Fruit fly (Drosophila melanogaster) whole organism, embryonic: ENCODE data around the gene CG12106.

ENCODE experiments used
- CG1024 ChIP-seq: fragments of 200-800 bp; sonication (Bioruptor generic); IDR thresholded peaks from 2 replicates; pipeline ENCODE4 v1.3.6; 2022; ENCODE audit warnings: missing biosample characterization, missing genetic modification characterization
- CG10274 ChIP-seq: fragments of 200-800 bp; sonication (Bioruptor generic); optimal IDR thresholded peaks from 3 replicates; lab custom pipeline; 2017; ENCODE audit warnings: missing biosample characterization, mild to moderate bottlenecking, missing genetic modification characterization
- CG11093 ChIP-seq: fragments of 200-800 bp; sonication (Bioruptor generic); IDR thresholded peaks from 3 replicates; pipeline ENCODE4 v1.3.6; 2022; ENCODE audit warnings: missing biosample characterization, missing genetic modification characterization
- CG14710 ChIP-seq: fragments of 200-800 bp; sonication (Bioruptor generic); optimal IDR thresholded peaks from 3 replicates; lab custom pipeline; 2019; ENCODE audit warnings: missing biosample characterization, mild to moderate bottlenecking, missing genetic modification characterization, moderate library complexity
- CG16863 ChIP-seq: fragments of 200-800 bp; sonication (Bioruptor generic); optimal IDR thresholded peaks from 3 replicates; lab custom pipeline; 2016; ENCODE audit warnings: missing biosample characterization, missing genetic modification characterization
- CG17829 ChIP-seq: fragments of 200-800 bp; optimal IDR thresholded peaks from 2 replicates; lab custom pipeline; 2019; ENCODE audit warnings: missing biosample characterization, mild to moderate bottlenecking, missing genetic modification characterization, moderate library complexity
- CG17912 ChIP-seq: fragments of 200-800 bp; sonication (Bioruptor generic); optimal IDR thresholded peaks from 2 replicates; lab custom pipeline; 2018; ENCODE audit warnings: missing biosample characterization, mild to moderate bottlenecking, missing genetic modification characterization
- CG2889 ChIP-seq: fragments of 200-800 bp; sonication (Bioruptor generic); IDR thresholded peaks from 3 replicates; pipeline ENCODE4 v1.3.6; 2022; ENCODE audit warnings: missing biosample characterization, missing genetic modification characterization
- CG32767 ChIP-seq: fragments of 200-800 bp; sonication (Bioruptor generic); IDR thresholded peaks from 2 replicates; pipeline ENCODE4 v1.3.6; 2022; ENCODE audit warnings: missing biosample characterization, missing genetic modification characterization
- CG34376 ChIP-seq: fragments of 200-800 bp; sonication (Bioruptor generic); optimal IDR thresholded peaks from 2 replicates; lab custom pipeline; 2018; ENCODE audit warnings: missing biosample characterization, mild to moderate bottlenecking, missing genetic modification characterization
- CG3847 ChIP-seq: fragments of 200-800 bp; sonication (Bioruptor generic); IDR thresholded peaks from 2 replicates; pipeline ENCODE4 v1.3.6; 2022; ENCODE audit warnings: missing biosample characterization, missing genetic modification characterization
- CG4360 ChIP-seq: fragments of 200-800 bp; sonication (Bioruptor generic); IDR thresholded peaks from 2 replicates; pipeline ENCODE4 v1.3.6; 2022; ENCODE audit warnings: missing biosample characterization, missing genetic modification characterization
- CG4707 ChIP-seq: fragments of 200-800 bp; sonication (Bioruptor generic); optimal IDR thresholded peaks from 2 replicates; lab custom pipeline; 2018; ENCODE audit warnings: missing biosample characterization, mild to moderate bottlenecking, missing genetic modification characterization, moderate library complexity
- CG6654 ChIP-seq: fragments of 200-800 bp; sonication (Bioruptor generic); optimal IDR thresholded peaks from 2 replicates; lab custom pipeline; 2017; ENCODE audit warnings: missing biosample characterization, mild to moderate bottlenecking, missing genetic modification characterization
- CG7745 ChIP-seq: fragments of 200-800 bp; sonication (Bioruptor generic); optimal IDR thresholded peaks from 2 replicates; lab custom pipeline; 2018; ENCODE audit warnings: missing biosample characterization, mild to moderate bottlenecking, missing genetic modification characterization, moderate library complexity
- CG7839 ChIP-seq: fragments of 200-800 bp; sonication (Bioruptor generic); optimal IDR thresholded peaks from 3 replicates; lab custom pipeline; 2018; ENCODE audit warnings: missing biosample characterization, mild to moderate bottlenecking, missing genetic modification characterization, moderate library complexity
- CG9609 ChIP-seq: fragments of 200-800 bp; sonication (Bioruptor generic); optimal IDR thresholded peaks from 3 replicates; lab custom pipeline; 2016; ENCODE audit warnings: missing biosample characterization, missing genetic modification characterization
- Dll ChIP-seq: fragments of 200-800 bp; sonication (Bioruptor generic); IDR thresholded peaks from 4 replicates; pipeline ENCODE4 v1.3.6; 2022; ENCODE audit warnings: missing biosample characterization, missing genetic modification characterization; ENCODE audit not compliant: partially characterized antibody
- Doc3 ChIP-seq: fragments of 200-800 bp; sonication (Bioruptor generic); IDR thresholded peaks from 3 replicates; pipeline ENCODE4 v1.3.6; 2022; ENCODE audit warnings: missing biosample characterization, missing genetic modification characterization; ENCODE audit not compliant: partially characterized antibody
- Dp ChIP-seq: fragments of 200-800 bp; sonication (Bioruptor generic); optimal IDR thresholded peaks from 2 replicates; lab custom pipeline; 2018; ENCODE audit warnings: missing biosample characterization, mild to moderate bottlenecking, missing genetic modification characterization, moderate library complexity
- Elba2 ChIP-seq: fragments of 200-800 bp; sonication (Bioruptor generic); optimal IDR thresholded peaks from 3 replicates; lab custom pipeline; 2016; ENCODE audit warnings: missing biosample characterization, missing genetic modification characterization
- Hey ChIP-seq: fragments of 200-800 bp; sonication (Bioruptor generic); optimal IDR thresholded peaks from 3 replicates; lab custom pipeline; 2018; ENCODE audit warnings: missing biosample characterization, mild to moderate bottlenecking, missing genetic modification characterization
- Hr3 ChIP-seq: fragments of 200-800 bp; sonication (Bioruptor generic); optimal IDR thresholded peaks from 3 replicates; lab custom pipeline; 2016; ENCODE audit warnings: missing biosample characterization, missing genetic modification characterization
- Hr78 ChIP-seq, 2 experiments: fragments of 200-800 bp in 1 of 2; fragments of >200 bp in 1 of 2; sonication (Bioruptor generic) in 1 of 2; optimal IDR thresholded peaks; 2 replicates each; lab custom pipeline; 2017 to 2019; ENCODE audit warnings: missing biosample characterization in 2 of 2, missing genetic modification characterization in 2 of 2, mild to moderate bottlenecking in 1 of 2, moderate library complexity in 1 of 2
- Jarid2 ChIP-seq: fragments of 200-800 bp; sonication (Bioruptor generic); optimal IDR thresholded peaks from 3 replicates; lab custom pipeline; 2017; ENCODE audit warnings: mild to moderate bottlenecking, missing biosample characterization, missing genetic modification reagents, missing genetic modification characterization
- Neu2 ChIP-seq: fragments of 200-800 bp; sonication (Bioruptor generic); optimal IDR thresholded peaks from 3 replicates; lab custom pipeline; 2016; ENCODE audit warnings: missing biosample characterization, missing genetic modification characterization, borderline replicate concordance
- Sox100B ChIP-seq: fragments of 200-800 bp; sonication (Bioruptor generic); optimal IDR thresholded peaks from 3 replicates; lab custom pipeline; 2018; ENCODE audit warnings: missing biosample characterization, mild to moderate bottlenecking, missing genetic modification characterization
- br ChIP-seq: fragments of >200 bp; optimal IDR thresholded peaks from 2 replicates; lab custom pipeline; 2017
- chm ChIP-seq: fragments of 200-800 bp; sonication (Bioruptor generic); IDR thresholded peaks from 2 replicates; pipeline ENCODE4 v1.3.6; 2022; ENCODE audit warnings: missing biosample characterization, missing genetic modification characterization
- cwo ChIP-seq: fragments of 200-800 bp; sonication (Bioruptor generic); optimal IDR thresholded peaks from 3 replicates; lab custom pipeline; 2017; ENCODE audit warnings: missing biosample characterization, missing genetic modification characterization, mild to moderate bottlenecking, moderate library complexity, missing genetic modification reagents
- dati ChIP-seq: fragments of 200-800 bp; sonication (Bioruptor generic); IDR thresholded peaks from 2 replicates; pipeline ENCODE4 v1.3.6; 2022; ENCODE audit warnings: missing biosample characterization, missing genetic modification characterization
- dpn ChIP-seq, 2 experiments: fragments of 200-800 bp; sonication (Bioruptor generic); optimal IDR thresholded peaks; 3 replicates each; lab custom pipeline; 2016; ENCODE audit warnings: missing biosample characterization in 2 of 2, missing genetic modification characterization in 2 of 2
- emc ChIP-seq: fragments of 200-800 bp; sonication (Bioruptor generic); optimal IDR thresholded peaks from 2 replicates; lab custom pipeline; 2016; ENCODE audit warnings: missing biosample characterization, missing genetic modification characterization
- en ChIP-seq: fragments of 200-800 bp; sonication (Bioruptor generic); optimal IDR thresholded peaks from 2 replicates; lab custom pipeline; 2016; ENCODE audit warnings: missing biosample characterization, missing genetic modification characterization
- gce ChIP-seq: fragments of 200-800 bp; sonication (Bioruptor generic); IDR thresholded peaks from 3 replicates; pipeline ENCODE4 v1.3.6; 2022; ENCODE audit warnings: missing biosample characterization, missing genetic modification characterization
- gcm2 ChIP-seq: fragments of 200-800 bp; sonication (Bioruptor generic); optimal IDR thresholded peaks from 2 replicates; lab custom pipeline; 2016; ENCODE audit warnings: missing biosample characterization, missing genetic modification characterization
- gsb ChIP-seq: fragments of 200-800 bp; sonication (Bioruptor generic); IDR thresholded peaks from 2 replicates; pipeline ENCODE4 v1.3.6; 2022; ENCODE audit warnings: missing biosample characterization, missing genetic modification characterization
- her ChIP-seq: fragments of 200-800 bp; sonication (Bioruptor generic); optimal IDR thresholded peaks from 2 replicates; lab custom pipeline; 2016; ENCODE audit warnings: missing biosample characterization, missing genetic modification characterization
- knrl ChIP-seq: fragments of 200-800 bp; sonication (Bioruptor generic); IDR thresholded peaks from 3 replicates; pipeline ENCODE4 v1.3.6; 2022; ENCODE audit warnings: missing biosample characterization, missing genetic modification characterization; ENCODE audit not compliant: partially characterized antibody
- peb ChIP-seq: fragments of 200-800 bp; sonication (Bioruptor generic); IDR thresholded peaks from 2 replicates; pipeline ENCODE4 v1.3.6; 2022; ENCODE audit warnings: missing biosample characterization, missing genetic modification characterization
- pho ChIP-seq: fragments of 200-800 bp; sonication (Bioruptor generic); optimal IDR thresholded peaks from 2 replicates; lab custom pipeline; 2016; ENCODE audit warnings: missing biosample characterization, missing genetic modification characterization
- phol ChIP-seq: fragments of 200-800 bp; sonication (Bioruptor generic); optimal IDR thresholded peaks from 3 replicates; lab custom pipeline; 2018; ENCODE audit warnings: missing biosample characterization, mild to moderate bottlenecking, missing genetic modification characterization, moderate library complexity
- prd ChIP-seq, 3 experiments: fragments of >200 bp in 2 of 3; fragments of 200-800 bp in 1 of 3; sonication (Bioruptor generic) in 1 of 3; optimal IDR thresholded peaks in 2 of 3; IDR thresholded peaks in 1 of 3; 2 replicates in 2 of 3; 3 replicates in 1 of 3; pipeline versions ENCODE4 v1.3.6 to Lab custom; 2017 to 2022; ENCODE audit warnings: missing biosample characterization in 1 of 3, missing genetic modification characterization in 1 of 3
- salm ChIP-seq: fragments of 200-800 bp; sonication (Bioruptor generic); optimal IDR thresholded peaks from 2 replicates; lab custom pipeline; 2018; ENCODE audit warnings: missing biosample characterization, mild to moderate bottlenecking, missing genetic modification characterization
- sug ChIP-seq: fragments of 200-800 bp; optimal IDR thresholded peaks from 2 replicates; lab custom pipeline; 2019; ENCODE audit warnings: missing biosample characterization, mild to moderate bottlenecking, missing genetic modification characterization, moderate library complexity
- trem ChIP-seq: fragments of 200-800 bp; optimal IDR thresholded peaks from 3 replicates; lab custom pipeline; 2019; ENCODE audit warnings: missing biosample characterization, mild to moderate bottlenecking, missing genetic modification characterization, moderate library complexity
- ttk ChIP-seq: fragments of 200-800 bp; sonication (Bioruptor generic); IDR thresholded peaks from 2 replicates; pipeline ENCODE4 v2.1.2; 2022; ENCODE audit warnings: missing biosample characterization, missing genetic modification characterization
- vnd ChIP-seq: fragments of 200-800 bp; sonication (Bioruptor generic); IDR thresholded peaks from 3 replicates; pipeline ENCODE4 v1.3.6; 2022; ENCODE audit warnings: missing biosample characterization, missing genetic modification characterization; ENCODE audit not compliant: partially characterized antibody

CG12106 gene

dm6 chrX:9201866-9202681 is 8.4 kb downstream of the CG12106 start (continued):
- TF ChIP-seq Doc3 (GFP tag; lab: Robert Waterston, UW) (no peak), Hey (tag; lab: Kevin White, UChicago) (no peak), gsb (GFP tag; lab: Robert Waterston, UW) (peak; percentile 83), CG9609 (peak; percentile 37), CG4707 (GFP tag; lab: Kevin White, UChicago) (no peak), chm (peak; percentile 58; the same call in 1 of the 2 replicates), her (no peak), Neu2 (GFP tag; lab: Kevin White, UChicago) (no peak), br (lab: Kevin White, UChicago) (no peak), CG4360 (no peak; the same call in 1 of the 2 replicates), CG32767 (GFP tag; lab: Robert Waterston, UW) (no peak), phol (tag; lab: Kevin White, UChicago) (peak; percentile 52), Jarid2 (GFP tag; lab: Kevin White, UChicago) (peak; percentile 47), dpn (GFP tag; optimal IDR thresholded peaks at IDR 0.05; lab: Kevin White, UChicago) (peak in 1 of 2 experiments; percentile 40), CG16863 (GFP tag; lab: Kevin White, UChicago) (no peak), Sox100B (GFP tag; lab: Kevin White, UChicago) (peak; percentile 39), CG10274 (peak; percentile 67), CG3847 (GFP tag; lab: Robert Waterston, UW) (peak; percentile 90), CG11093 (GFP tag; lab: Robert Waterston, UW) (peak; percentile 62; the same call in 1 of the 3 replicates), CG14710 (tag; lab: Kevin White, UChicago) (peak; percentile 38), CG34376 (GFP tag; lab: Kevin White, UChicago) (peak; percentile 32), CG1024 (GFP tag; lab: Robert Waterston, UW) (no peak), knrl (GFP tag; lab: Robert Waterston, UW) (no peak), gcm2 (GFP tag; lab: Kevin White, UChicago) (no peak), sug (tag; lab: Kevin White, UChicago) (peak; percentile 54), gce (peak; percentile 34; the same call in 1 of the 3 replicates), CG17829 (tag; lab: Kevin White, UChicago) (peak; percentile 41), dati (no peak), Dll (GFP tag; lab: Robert Waterston, UW) (no peak), CG7839 (tag; lab: Kevin White, UChicago) (peak; percentile 81), Hr78 (GFP tag; optimal IDR thresholded peaks at IDR 0.05; lab: Kevin White, UChicago) (no peak), CG2889 (GFP tag; lab: Robert Waterston, UW) (peak; percentile 69; the same call in 2 of the 3 replicates), CG6654 (GFP tag; lab: Kevin White, UChicago) (peak; percentile 37), cwo (GFP tag; lab: Kevin White, UChicago) (peak; percentile 83), pho (GFP tag; lab: Kevin White, UChicago) (no peak), CG17912 (GFP tag; lab: Kevin White, UChicago) (no peak), emc (no peak), Dp (GFP tag; lab: Kevin White, UChicago) (no peak), ttk (GFP tag; lab: Robert Waterston, UW) (peak; percentile 68), en (no peak), Hr3 (GFP tag; lab: Kevin White, UChicago) (peak; percentile 52), salm (tag; lab: Kevin White, UChicago) (peak; percentile 10), peb (GFP tag; lab: Robert Waterston, UW) (no peak), CG7745 (tag; lab: Kevin White, UChicago) (no peak), Elba2 (GFP tag; lab: Kevin White, UChicago) (no peak), prd (optimal IDR thresholded peaks at IDR 0.05; lab: Kevin White, UChicago) (no peak), prd (GFP tag; IDR thresholded peaks at IDR 0.05; lab: Robert Waterston, UW) (peak; percentile 83), vnd (GFP tag; lab: Robert Waterston, UW) (no peak), trem (tag; lab: Kevin White, UChicago) (peak; percentile 24)
